Fruit fly (Drosophila melanogaster) whole organism, embryonic: ENCODE data around the gene Mco4.
A peak's percentile ranks its signal among the peaks of the same experiment; 100 is the strongest.

ENCODE experiments used
- C15 ChIP-seq: fragments of 200-800 bp; sonication (Bioruptor generic); IDR thresholded peaks from 3 replicates; pipeline ENCODE4 v1.3.6; 2022; ENCODE audit warnings: missing biosample characterization, missing genetic modification characterization
- CG11085 ChIP-seq: fragments of 200-800 bp; sonication (Bioruptor generic); IDR thresholded peaks from 2 replicates; pipeline ENCODE4 v1.3.6; 2022; ENCODE audit warnings: missing biosample characterization, missing genetic modification characterization
- CG11560 ChIP-seq: fragments of 200-800 bp; sonication (Bioruptor generic); IDR thresholded peaks from 3 replicates; pipeline ENCODE4 v1.3.6; 2022; ENCODE audit warnings: missing biosample characterization, missing genetic modification characterization
- CG12299 ChIP-seq: fragments of 200-800 bp; sonication (Bioruptor generic); optimal IDR thresholded peaks from 2 replicates; lab custom pipeline; 2018; ENCODE audit warnings: missing biosample characterization, mild to moderate bottlenecking, missing genetic modification characterization
- CG14014 ChIP-seq: fragments of 200-800 bp; sonication (Bioruptor generic); IDR thresholded peaks from 2 replicates; pipeline ENCODE4 v1.3.6; 2022; ENCODE audit warnings: missing biosample characterization, missing genetic modification characterization
- CG14710 ChIP-seq: fragments of 200-800 bp; sonication (Bioruptor generic); optimal IDR thresholded peaks from 3 replicates; lab custom pipeline; 2019; ENCODE audit warnings: missing biosample characterization, mild to moderate bottlenecking, missing genetic modification characterization, moderate library complexity
- CG1647 ChIP-seq: fragments of 200-800 bp; sonication (Bioruptor generic); optimal IDR thresholded peaks from 3 replicates; lab custom pipeline; 2016; ENCODE audit warnings: missing biosample characterization, missing genetic modification characterization
- CG16779 ChIP-seq: fragments of 200-800 bp; sonication (Bioruptor generic); IDR thresholded peaks from 2 replicates; pipeline ENCODE4 v1.3.6; 2022; ENCODE audit warnings: missing biosample characterization, missing genetic modification characterization
- CG17385 ChIP-seq: fragments of 200-800 bp; sonication (Bioruptor generic); optimal IDR thresholded peaks from 3 replicates; lab custom pipeline; 2018; ENCODE audit warnings: missing biosample characterization, mild to moderate bottlenecking, missing genetic modification characterization
- CG17829 ChIP-seq: fragments of 200-800 bp; optimal IDR thresholded peaks from 2 replicates; lab custom pipeline; 2019; ENCODE audit warnings: missing biosample characterization, mild to moderate bottlenecking, missing genetic modification characterization, moderate library complexity
- CG1832 ChIP-seq: fragments of 200-800 bp; sonication (Bioruptor generic); optimal IDR thresholded peaks from 2 replicates; lab custom pipeline; 2017; ENCODE audit warnings: missing biosample characterization, mild to moderate bottlenecking, missing genetic modification characterization, inconsistent platforms
- CG2120 ChIP-seq: fragments of 200-800 bp; sonication (Bioruptor generic); optimal IDR thresholded peaks from 3 replicates; lab custom pipeline; 2016; ENCODE audit warnings: missing biosample characterization, missing genetic modification characterization
- CG2889 ChIP-seq: fragments of 200-800 bp; sonication (Bioruptor generic); IDR thresholded peaks from 3 replicates; pipeline ENCODE4 v1.3.6; 2022; ENCODE audit warnings: missing biosample characterization, missing genetic modification characterization
- CG30403 ChIP-seq: fragments of 200-800 bp; sonication (Bioruptor generic); optimal IDR thresholded peaks from 3 replicates; lab custom pipeline; 2016; ENCODE audit warnings: missing biosample characterization, missing genetic modification characterization
- CG31365 ChIP-seq: fragments of 200-800 bp; sonication (Bioruptor generic); optimal IDR thresholded peaks from 2 replicates; lab custom pipeline; 2018; ENCODE audit warnings: missing biosample characterization, mild to moderate bottlenecking, missing genetic modification characterization
- CG5953 ChIP-seq: fragments of 200-800 bp; sonication (Bioruptor generic); IDR thresholded peaks from 2 replicates; pipeline ENCODE4 v1.3.6; 2022; ENCODE audit warnings: missing biosample characterization, missing genetic modification characterization
- CG6654 ChIP-seq: fragments of 200-800 bp; sonication (Bioruptor generic); optimal IDR thresholded peaks from 2 replicates; lab custom pipeline; 2017; ENCODE audit warnings: missing biosample characterization, mild to moderate bottlenecking, missing genetic modification characterization
- CG9727 ChIP-seq: fragments of 200-800 bp; sonication (Bioruptor generic); optimal IDR thresholded peaks from 3 replicates; lab custom pipeline; 2017; ENCODE audit warnings: missing biosample characterization, mild to moderate bottlenecking, missing genetic modification characterization
- Dbx ChIP-seq: fragments of 200-800 bp; sonication (Bioruptor generic); IDR thresholded peaks from 3 replicates; pipeline ENCODE4 v1.3.6; 2022; ENCODE audit warnings: missing biosample characterization, missing genetic modification characterization
- Dll ChIP-seq: fragments of 200-800 bp; sonication (Bioruptor generic); IDR thresholded peaks from 4 replicates; pipeline ENCODE4 v1.3.6; 2022; ENCODE audit warnings: missing biosample characterization, missing genetic modification characterization; ENCODE audit not compliant: partially characterized antibody
- Eip74EF ChIP-seq, 2 experiments: fragments of 200-800 bp in 1 of 2; fragments of >200 bp in 1 of 2; sonication (Bioruptor generic) in 1 of 2; optimal IDR thresholded peaks; 2 replicates each; lab custom pipeline; 2017 to 2019; ENCODE audit warnings: missing biosample characterization in 2 of 2, missing genetic modification characterization in 2 of 2, mild to moderate bottlenecking in 1 of 2, moderate library complexity in 1 of 2
- Ets65A ChIP-seq: fragments of 200-800 bp; sonication (Bioruptor generic); peaks from one replicate; lab custom pipeline; 2016; ENCODE audit warnings: missing biosample characterization, missing genetic modification characterization
- H2.0 ChIP-seq: fragments of 200-800 bp; sonication (Bioruptor generic); IDR thresholded peaks from 2 replicates; pipeline ENCODE4 v1.3.6; 2022; ENCODE audit warnings: missing biosample characterization, missing genetic modification characterization
- Med ChIP-seq: fragments of 200-800 bp; sonication (Bioruptor generic); peaks from one replicate; lab custom pipeline; 2016; ENCODE audit warnings: missing biosample characterization, missing genetic modification characterization, mild to moderate bottlenecking, inconsistent platforms, moderate library complexity
- Myb ChIP-seq: fragments of 200-800 bp; sonication (Bioruptor generic); optimal IDR thresholded peaks from 2 replicates; lab custom pipeline; 2016; ENCODE audit warnings: missing biosample characterization, missing genetic modification characterization
- NC2α ChIP-seq: fragments of 200-800 bp; sonication (Bioruptor generic); optimal IDR thresholded peaks from 2 replicates; lab custom pipeline; 2016; ENCODE audit warnings: missing biosample characterization, missing genetic modification characterization
- Neu2 ChIP-seq: fragments of 200-800 bp; sonication (Bioruptor generic); optimal IDR thresholded peaks from 3 replicates; lab custom pipeline; 2016; ENCODE audit warnings: missing biosample characterization, missing genetic modification characterization, borderline replicate concordance
- Oaz ChIP-seq: fragments of 200-800 bp; sonication (Bioruptor generic); IDR thresholded peaks from 2 replicates; pipeline ENCODE4 v1.3.6; 2022; ENCODE audit warnings: missing biosample characterization, missing genetic modification characterization
- Poxn ChIP-seq: fragments of 200-800 bp; sonication (Bioruptor generic); IDR thresholded peaks from 2 replicates; pipeline ENCODE4 v1.3.6; 2022; ENCODE audit warnings: missing biosample characterization, missing genetic modification characterization
- Stat92E ChIP-seq, 3 experiments: fragments of >200 bp in 2 of 3; fragments of 200-800 bp in 1 of 3; sonication (Bioruptor generic) in 1 of 3; optimal IDR thresholded peaks; 2 replicates each; lab custom pipeline; 2017 to 2019; ENCODE audit warnings: missing biosample characterization in 3 of 3, missing genetic modification characterization in 3 of 3, mild to moderate bottlenecking in 1 of 3, moderate library complexity in 1 of 3
- Vsx1 ChIP-seq: fragments of 200-800 bp; sonication (Bioruptor generic); optimal IDR thresholded peaks from 2 replicates; lab custom pipeline; 2017; ENCODE audit warnings: missing biosample characterization, mild to moderate bottlenecking, missing genetic modification characterization, missing genetic modification reagents
- cas ChIP-seq: fragments of 200-800 bp; sonication (Bioruptor generic); IDR thresholded peaks from 2 replicates; pipeline ENCODE4 v1.3.6; 2022; ENCODE audit warnings: missing biosample characterization, missing genetic modification characterization
- chinmo ChIP-seq: fragments of 200-800 bp; sonication (Bioruptor generic); IDR thresholded peaks from 4 replicates; pipeline ENCODE4 v1.3.6; 2022; ENCODE audit warnings: missing biosample characterization, missing genetic modification characterization; ENCODE audit not compliant: partially characterized antibody
- chn ChIP-seq: fragments of 200-800 bp; sonication (Bioruptor generic); optimal IDR thresholded peaks from 2 replicates; lab custom pipeline; 2016; ENCODE audit warnings: missing biosample characterization, missing genetic modification characterization
- gcm ChIP-seq: fragments of 200-800 bp; sonication (Bioruptor generic); optimal IDR thresholded peaks from 2 replicates; lab custom pipeline; 2019; ENCODE audit warnings: missing biosample characterization, mild to moderate bottlenecking, missing genetic modification characterization, moderate library complexity
- klu ChIP-seq: fragments of 200-800 bp; sonication (Bioruptor generic); IDR thresholded peaks from 2 replicates; pipeline ENCODE4 v1.3.6; 2022; ENCODE audit warnings: missing biosample characterization, missing genetic modification characterization
- nerfin-1 ChIP-seq: fragments of 200-800 bp; sonication (Bioruptor generic); optimal IDR thresholded peaks from 3 replicates; lab custom pipeline; 2019; ENCODE audit warnings: missing biosample characterization, mild to moderate bottlenecking, missing genetic modification characterization, moderate library complexity
- nerfin-2 ChIP-seq: fragments of 200-800 bp; sonication (Bioruptor generic); IDR thresholded peaks from 2 replicates; pipeline ENCODE4 v1.3.6; 2022; ENCODE audit warnings: missing biosample characterization, missing genetic modification characterization; ENCODE audit not compliant: partially characterized antibody
- nom ChIP-seq: fragments of 200-800 bp; sonication (Bioruptor generic); optimal IDR thresholded peaks from 2 replicates; lab custom pipeline; 2017; ENCODE audit warnings: missing biosample characterization, missing genetic modification characterization, mild to moderate bottlenecking, moderate library complexity, missing genetic modification reagents
- pnt ChIP-seq: fragments of 200-800 bp; sonication (Bioruptor generic); optimal IDR thresholded peaks from 3 replicates; lab custom pipeline; 2016; ENCODE audit warnings: missing biosample characterization, missing genetic modification characterization
- rib ChIP-seq: fragments of 200-800 bp; sonication (Bioruptor generic); IDR thresholded peaks from 2 replicates; pipeline ENCODE4 v1.3.6; 2022; ENCODE audit warnings: missing biosample characterization, missing genetic modification characterization
- sob ChIP-seq: fragments of 200-800 bp; sonication (Bioruptor generic); IDR thresholded peaks from 2 replicates; pipeline ENCODE4 v1.3.6; 2022; ENCODE audit warnings: missing biosample characterization, missing genetic modification characterization
- tin ChIP-seq: fragments of 200-800 bp; sonication (Bioruptor generic); optimal IDR thresholded peaks from 3 replicates; lab custom pipeline; 2016; ENCODE audit warnings: missing biosample characterization, missing genetic modification characterization

Mco4 gene

dm6 chrX:17820252-17820651, 35.7 kb downstream of the Mco4 start (continued):
- TF ChIP-seq Eip74EF (GFP tag; optimal IDR thresholded peaks at IDR 0.05; lab: Kevin White, UChicago) (no peak), CG1647 (no peak), Vsx1 (GFP tag; lab: Kevin White, UChicago) (no peak), CG12299 (tag; lab: Kevin White, UChicago) (no peak), CG5953 (no peak), Myb (GFP tag; lab: Kevin White, UChicago) (peak; percentile 31), H2.0 (GFP tag; lab: Robert Waterston, UW) (0 out of 2 replicates have a peak, but pooled peaks have one; percentile 21), rib (GFP tag; lab: Robert Waterston, UW) (no peak), Dbx (0 out of 3 replicates have a peak, but pooled peaks have one; percentile 32), nerfin-1 (tag; lab: Kevin White, UChicago) (no peak), Poxn (GFP tag; lab: Robert Waterston, UW) (no peak), Neu2 (GFP tag; lab: Kevin White, UChicago) (no peak), CG2120 (GFP tag; lab: Kevin White, UChicago) (peak; percentile 38), CG17829 (tag; lab: Kevin White, UChicago) (peak; percentile 36), NC2α (GFP tag; lab: Kevin White, UChicago) (no peak), CG11085 (peak; percentile 46; the same call in 1 of the 2 replicates), CG30403 (GFP tag; lab: Kevin White, UChicago) (peak; percentile 42), sob (no peak), nom (no peak), Ets65A (GFP tag; lab: Kevin White, UChicago) (peak; percentile 95), tin (GFP tag; lab: Kevin White, UChicago) (peak; percentile 28), CG31365 (peak; percentile 9), Stat92E (GFP tag; optimal IDR thresholded peaks at IDR 0.05; lab: Kevin White, UChicago) (no peak), gcm (GFP tag; lab: Kevin White, UChicago) (no peak), Oaz (GFP tag; lab: Robert Waterston, UW) (no peak), CG14710 (tag; lab: Kevin White, UChicago) (peak; percentile 4), CG17385 (GFP tag; lab: Kevin White, UChicago) (no peak), CG14014 (GFP tag; lab: Robert Waterston, UW) (no peak), chn (no peak), nerfin-2 (GFP tag; lab: Robert Waterston, UW) (no peak), CG9727 (no peak), CG1832 (GFP tag; lab: Kevin White, UChicago) (no peak), chinmo (GFP tag; lab: Robert Waterston, UW) (peak; percentile 90), CG11560 (peak; percentile 48; the same call in 1 of the 3 replicates), klu (GFP tag; lab: Robert Waterston, UW) (no peak), CG16779 (GFP tag; lab: Robert Waterston, UW) (no peak), C15 (GFP tag; lab: Robert Waterston, UW) (no peak), pnt (GFP tag; lab: Kevin White, UChicago) (peak; percentile 19), CG6654 (no peak), Med (GFP tag; lab: Kevin White, UChicago) (peak; percentile 85), Dll (no peak), CG2889 (GFP tag; lab: Robert Waterston, UW) (no peak), cas (no peak)
